Worm (Caenorhabditis elegans): ENCODE measurements around the gene F45D3.1.

DNA sequence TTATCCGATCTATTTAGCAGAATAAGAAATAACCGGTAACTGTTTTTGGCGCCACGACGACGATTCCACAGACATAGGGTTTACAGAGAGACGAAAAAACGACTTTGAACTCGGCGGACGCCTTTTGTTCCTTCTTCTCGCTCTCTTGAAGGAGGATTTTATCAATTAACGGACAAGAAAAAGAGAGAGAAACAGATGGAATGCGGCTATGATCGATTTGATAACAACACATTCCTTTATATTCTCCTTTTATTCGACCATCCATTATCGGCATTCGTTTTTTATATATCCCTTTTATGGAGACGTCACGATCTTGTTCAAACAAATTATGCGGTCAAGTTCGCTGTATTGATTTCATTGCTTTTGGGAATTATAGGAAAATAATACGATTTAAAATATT is 22.0 kb downstream of the F45D3.1 start:
- TF ChIP-seq ztf-11 (tag; optimal IDR thresholded peaks at IDR 0.05) (no peak), nhr-11 (tag; optimal IDR thresholded peaks at IDR 0.05) (no peak), nhr-237 (tag; optimal IDR thresholded peaks at IDR 0.05) (no peak), snpc-4 (tag; optimal IDR thresholded peaks at IDR 0.05) (no peak), skn-1 (tag; optimal IDR thresholded peaks at IDR 0.05) (no peak), nhr-25 (tag; optimal IDR thresholded peaks at IDR 0.05) (peak; percentile 38), ztf-1 (GFP tag; conservative IDR thresholded peaks at IDR 0.05) (no peak), nhr-12 (tag; optimal IDR thresholded peaks at IDR 0.05) (no peak), unc-55 (GFP tag; optimal IDR thresholded peaks at IDR 0.05) (no peak)

Measured in whole organism, L2 larva.